Fruit fly (Drosophila melanogaster) whole organism, wandering third instar larva: ENCODE data around the gene CG42671.

Source experiments
- Abd-B ChIP-seq: fragments of >200 bp; optimal IDR thresholded peaks from 2 replicates; lab custom pipeline; 2017; ENCODE audit warnings: missing biosample characterization, missing genetic modification characterization
- CG32264 ChIP-seq: fragments of 200-800 bp; sonication (Bioruptor generic); optimal IDR thresholded peaks from 2 replicates; lab custom pipeline; 2016; ENCODE audit warnings: missing biosample characterization, missing genetic modification characterization
- CrebA ChIP-seq: fragments of 200-800 bp; sonication (Bioruptor generic); optimal IDR thresholded peaks from 2 replicates; lab custom pipeline; 2016; ENCODE audit warnings: missing biosample characterization, mild to moderate bottlenecking, missing genetic modification characterization, borderline replicate concordance
- Dfd ChIP-seq: fragments of >200 bp; optimal IDR thresholded peaks from 2 replicates; lab custom pipeline; 2017; ENCODE audit warnings: missing biosample characterization, missing genetic modification characterization
- HLH106 ChIP-seq: fragments of 200-800 bp; optimal IDR thresholded peaks from 3 replicates; lab custom pipeline; 2019; ENCODE audit warnings: missing biosample characterization, mild to moderate bottlenecking, missing genetic modification characterization, moderate library complexity
- Hnf4 ChIP-seq: fragments of 200-800 bp; sonication (Bioruptor generic); optimal IDR thresholded peaks from 2 replicates; lab custom pipeline; 2016; ENCODE audit warnings: missing biosample characterization, mild to moderate bottlenecking, missing genetic modification characterization
- Hr78 ChIP-seq: fragments of >200 bp; optimal IDR thresholded peaks from 2 replicates; lab custom pipeline; 2017; ENCODE audit warnings: missing biosample characterization, missing genetic modification characterization
- Hr83 ChIP-seq: fragments of 200-300 bp; sonication (Bioruptor generic); optimal IDR thresholded peaks from 2 replicates; lab custom pipeline; 2016; ENCODE audit warnings: missing biosample characterization, mild to moderate bottlenecking, missing genetic modification characterization, moderate library complexity; ENCODE audit not compliant: poor library complexity, severe bottlenecking
- Mio ChIP-seq: sonication (Bioruptor generic); optimal IDR thresholded peaks from 2 replicates; lab custom pipeline; 2016; ENCODE audit warnings: missing biosample characterization, missing genetic modification characterization
- Myc ChIP-seq: fragments of >200 bp; optimal IDR thresholded peaks from 2 replicates; lab custom pipeline; 2017
- OdsH ChIP-seq: fragments of 200-800 bp; sonication (Bioruptor generic); optimal IDR thresholded peaks from 2 replicates; lab custom pipeline; 2016; ENCODE audit warnings: missing biosample characterization, mild to moderate bottlenecking, missing genetic modification characterization
- Rel ChIP-seq, 2 experiments: fragments of 200-800 bp; sonication (Bioruptor generic) in 1 of 2; optimal IDR thresholded peaks; 2 replicates in 1 of 2; 3 replicates in 1 of 2; lab custom pipeline; 2016 to 2019; ENCODE audit warnings: mild to moderate bottlenecking in 2 of 2, missing biosample characterization in 2 of 2, missing genetic modification characterization in 2 of 2, moderate library complexity in 1 of 2
- Sp1 ChIP-seq: fragments of 200-800 bp; sonication (Bioruptor generic); optimal IDR thresholded peaks from 3 replicates; lab custom pipeline; 2019; ENCODE audit warnings: missing biosample characterization, mild to moderate bottlenecking, missing genetic modification characterization, moderate library complexity
- br ChIP-seq: fragments of 200-800 bp; sonication (Bioruptor generic); optimal IDR thresholded peaks from 2 replicates; lab custom pipeline; 2016; ENCODE audit warnings: missing biosample characterization, missing genetic modification characterization
- brk ChIP-seq: fragments of 200-800 bp; sonication (Bioruptor generic); optimal IDR thresholded peaks from 2 replicates; lab custom pipeline; 2016; ENCODE audit warnings: missing biosample characterization, mild to moderate bottlenecking, missing genetic modification characterization
- dl ChIP-seq, 2 experiments: fragments of 175-275, 200-275 bp in 1 of 2; fragments of 200-275 bp in 1 of 2; sonication (Bioruptor generic); optimal IDR thresholded peaks; lab custom pipeline; 2018; ENCODE audit warnings: mild to moderate bottlenecking in 2 of 2, missing biosample characterization in 2 of 2, missing genetic modification characterization in 2 of 2, moderate library complexity in 2 of 2; ENCODE audit not compliant: partially characterized antibody in 2 of 2, insufficient read depth in 1 of 2
- dmrt93B ChIP-seq: fragments of 200-800 bp; sonication (Bioruptor generic); optimal IDR thresholded peaks from 2 replicates; lab custom pipeline; 2018; ENCODE audit warnings: missing biosample characterization, mild to moderate bottlenecking, missing genetic modification characterization
- dsf ChIP-seq: sonication (Bioruptor generic); optimal IDR thresholded peaks from 2 replicates; lab custom pipeline; 2016; ENCODE audit warnings: missing biosample characterization, missing genetic modification characterization, borderline replicate concordance
- ey ChIP-seq: fragments of 200-800 bp; sonication (Bioruptor generic); optimal IDR thresholded peaks from 2 replicates; lab custom pipeline; 2016; ENCODE audit warnings: missing biosample characterization, missing genetic modification characterization
- foxo ChIP-seq, 2 experiments: fragments of 200-800 bp; sonication (Bioruptor generic); optimal IDR thresholded peaks; 2 replicates in 1 of 2; 3 replicates in 1 of 2; lab custom pipeline; 2016 to 2017; ENCODE audit warnings: missing biosample characterization in 2 of 2, missing genetic modification characterization in 2 of 2
- fru ChIP-seq: fragments of 200-800 bp; sonication (Bioruptor generic); optimal IDR thresholded peaks from 3 replicates; lab custom pipeline; 2016; ENCODE audit warnings: missing biosample characterization, mild to moderate bottlenecking, missing genetic modification characterization
- h ChIP-seq: fragments of 200-800 bp; sonication (Bioruptor generic); optimal IDR thresholded peaks from 3 replicates; lab custom pipeline; 2016; ENCODE audit warnings: missing biosample characterization, mild to moderate bottlenecking, missing genetic modification characterization
- jim ChIP-seq: fragments of 175-275, 200-325 bp; sonication (Bioruptor generic); optimal IDR thresholded peaks from 2 replicates; lab custom pipeline; 2016; ENCODE audit warnings: missing biosample characterization, mild to moderate bottlenecking, missing genetic modification characterization
- lola ChIP-seq: fragments of >200 bp; optimal IDR thresholded peaks from 2 replicates; lab custom pipeline; 2017; ENCODE audit warnings: missing biosample characterization, missing genetic modification characterization
- psq ChIP-seq: fragments of 200-800 bp; sonication (Bioruptor generic); optimal IDR thresholded peaks from 3 replicates; lab custom pipeline; 2017; ENCODE audit warnings: missing biosample characterization, mild to moderate bottlenecking, missing genetic modification characterization, moderate library complexity
- rgr ChIP-seq: fragments of 200-800 bp; sonication (Bioruptor generic); optimal IDR thresholded peaks from 3 replicates; lab custom pipeline; 2016; ENCODE audit warnings: missing biosample characterization, mild to moderate bottlenecking, missing genetic modification characterization
- sv ChIP-seq: fragments of 200-800 bp; sonication (Bioruptor generic); optimal IDR thresholded peaks from 3 replicates; lab custom pipeline; 2016; ENCODE audit warnings: missing biosample characterization, missing genetic modification characterization
- tai ChIP-seq: sonication (Bioruptor generic); optimal IDR thresholded peaks from 2 replicates; lab custom pipeline; 2016; ENCODE audit warnings: missing biosample characterization, missing genetic modification characterization
- woc ChIP-seq: sonication (Bioruptor generic); optimal IDR thresholded peaks from 2 replicates; lab custom pipeline; 2016; ENCODE audit warnings: missing biosample characterization, mild to moderate bottlenecking, missing genetic modification characterization

The CG42671 gene

dm6 chr3L:11261456-11262082 lies 47.3 kb downstream of the CG42671 start:
- TF ChIP-seq Sp1 (GFP tag; lab: Kevin White, UChicago) (peak; percentile 94), sv (GFP tag; lab: Kevin White, UChicago) (peak; percentile 6), Myc (lab: Kevin White, UChicago) (no peak), foxo (GFP tag; optimal IDR thresholded peaks at IDR 0.05; lab: Kevin White, UChicago) (peak in 1 of 2 experiments; percentile 75), br (GFP tag; lab: Kevin White, UChicago) (peak; percentile 27), OdsH (GFP tag; lab: Kevin White, UChicago) (peak; percentile 84), Rel (GFP tag; optimal IDR thresholded peaks at IDR 0.05; lab: Kevin White, UChicago) (peak; percentile 60), Rel (tag; optimal IDR thresholded peaks at IDR 0.05; lab: Kevin White, UChicago) (peak; percentile 56), Dfd (GFP tag; lab: Kevin White, UChicago) (no peak), psq (GFP tag; lab: Kevin White, UChicago) (peak; percentile 82), CrebA (GFP tag; lab: Kevin White, UChicago) (no peak), HLH106 (tag; lab: Kevin White, UChicago) (peak; percentile 90), Hr83 (no peak), rgr (peak; percentile 82), dmrt93B (GFP tag; lab: Kevin White, UChicago) (peak; percentile 69), woc (peak; percentile 5), jim (GFP tag; lab: Kevin White, UChicago) (no peak), dl (GFP tag; optimal IDR thresholded peaks at IDR 0.05; lab: Kevin White, UChicago; ENCODE audit: insufficient read depth in 1 of 2, partially characterized antibody in 2 of 2) (no peak), brk (GFP tag; lab: Kevin White, UChicago) (peak; percentile 45), Hnf4 (GFP tag; lab: Kevin White, UChicago) (peak; percentile 46), dsf (GFP tag; lab: Kevin White, UChicago) (no peak), tai (GFP tag; lab: Kevin White, UChicago) (no peak), lola (GFP tag; lab: Kevin White, UChicago) (no peak), ey (GFP tag; lab: Kevin White, UChicago) (peak; percentile 42), fru (peak; percentile 12), CG32264 (no peak), h (GFP tag; lab: Kevin White, UChicago) (peak; percentile 77)

DNA sequence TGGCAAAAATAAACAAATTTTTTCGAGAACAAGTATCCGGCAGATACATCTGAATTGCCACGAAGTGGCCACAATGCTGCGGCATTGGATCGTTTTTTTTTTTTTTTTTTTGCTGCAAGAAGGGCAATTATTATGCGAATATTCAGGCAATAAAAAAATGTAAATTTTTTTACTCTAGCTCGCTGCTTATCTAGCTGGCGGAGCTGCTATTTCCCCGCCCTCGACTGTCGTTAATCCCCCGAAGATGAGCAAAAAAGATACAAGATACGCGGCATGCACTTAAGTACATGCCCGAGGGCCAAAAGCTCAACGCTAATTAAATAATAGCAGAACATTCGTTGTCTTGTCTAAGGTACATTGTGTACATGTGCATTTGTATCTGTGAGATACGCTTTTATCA lies 47.9 kb downstream of the CG42671 start:
- TF ChIP-seq brk (GFP tag; lab: Kevin White, UChicago) (no peak), Mio (GFP tag; lab: Kevin White, UChicago) (no peak), fru (no peak), Hr78 (GFP tag; lab: Kevin White, UChicago) (no peak), dsf (GFP tag; lab: Kevin White, UChicago) (no peak), sv (GFP tag; lab: Kevin White, UChicago) (no peak), foxo (GFP tag; optimal IDR thresholded peaks at IDR 0.05; lab: Kevin White, UChicago) (no peak), psq (GFP tag; lab: Kevin White, UChicago) (no peak)

- no peak for TF ChIP-seq fru
- TF ChIP-seq foxo (GFP tag; optimal IDR thresholded peaks at IDR 0.05; lab: Kevin White, UChicago), result no peak
- no peak for TF ChIP-seq dsf (GFP tag; lab: Kevin White, UChicago)
- TF ChIP-seq CrebA (GFP tag; lab: Kevin White, UChicago), result no peak
- no peak for TF ChIP-seq Myc (lab: Kevin White, UChicago)
Measured at dm6 chr3L:11263985-11264384, 49.7 kb downstream of the CG42671 start.

DNA sequence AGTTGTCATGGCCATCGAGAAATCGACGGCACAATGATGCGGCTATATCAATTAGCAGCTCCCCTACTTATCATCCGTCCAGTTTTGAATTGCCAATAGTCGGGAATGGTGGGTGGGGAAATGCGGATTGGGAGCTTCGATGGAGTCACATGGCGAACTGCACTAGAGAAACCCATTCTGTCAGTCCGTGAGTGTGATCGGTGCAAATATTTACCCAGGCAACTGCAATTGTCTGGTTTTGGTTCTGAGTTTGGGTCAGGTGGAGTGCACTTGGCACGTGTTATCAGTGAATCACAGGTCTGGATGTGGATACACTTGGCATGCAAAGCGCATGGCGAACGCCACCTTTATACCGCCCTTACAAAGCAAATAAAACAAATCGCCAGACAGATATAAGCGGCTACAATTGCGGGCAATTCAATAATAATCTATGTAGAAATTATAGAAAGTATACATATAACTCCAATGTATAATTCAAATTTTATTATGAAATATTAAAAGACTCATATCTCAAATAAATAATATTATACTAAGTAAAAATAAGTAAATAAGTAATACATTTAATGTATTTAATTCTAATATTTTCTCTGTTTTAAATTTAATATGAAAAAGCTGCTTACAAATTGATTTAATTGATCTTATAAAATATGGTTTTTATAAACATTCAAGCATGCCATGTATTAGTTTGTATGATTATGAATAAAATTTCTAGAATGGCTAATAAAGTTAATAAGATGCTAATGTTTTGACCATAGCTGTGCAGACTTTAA lies 58.1 kb downstream of the CG42671 start:
- peak; percentile 63 for TF ChIP-seq h (GFP tag; lab: Kevin White, UChicago)
- TF ChIP-seq fru, result no peak
- TF ChIP-seq OdsH (GFP tag; lab: Kevin White, UChicago), result peak; percentile 11
- TF ChIP-seq ey (GFP tag; lab: Kevin White, UChicago), result peak; percentile 25
- peak; percentile 50 for TF ChIP-seq br (GFP tag; lab: Kevin White, UChicago)
- peak; percentile 72 for TF ChIP-seq Hr83
- peak in 1 of 2 experiments; percentile 45 for TF ChIP-seq foxo (GFP tag; optimal IDR thresholded peaks at IDR 0.05; lab: Kevin White, UChicago)
- peak; percentile 11 for TF ChIP-seq HLH106 (tag; lab: Kevin White, UChicago)
- TF ChIP-seq rgr, result peak; percentile 33
- TF ChIP-seq Abd-B, result no peak
- TF ChIP-seq CG32264, result no peak
